Fruit fly (Drosophila melanogaster): ENCODE results near the gene CG7304.
A peak's percentile ranks its signal among the peaks of the same experiment; 100 is the strongest.

CG7304 gene

dm6 chr3L:15728195-15728594, 48.7 kb downstream of the CG7304 start, which contains the start of gene comm:
Gene comm, minus strand, starts transcription at chr3L:15728430.
- TF ChIP-seq gl (tag; optimal IDR thresholded peaks at IDR 0.05) = peak; percentile 12
- TF ChIP-seq CG9948 (tag; optimal IDR thresholded peaks at IDR 0.05) = no peak
- TF ChIP-seq Ets98B (GFP tag; IDR thresholded peaks at IDR 0.05) = 0 out of 2 replicates have a peak, but pooled peaks have one; percentile 15
- TF ChIP-seq fd96Ca (GFP tag; IDR thresholded peaks at IDR 0.05) = no peak
- peak; percentile 65 for TF ChIP-seq EcR (GFP tag; optimal IDR thresholded peaks at IDR 0.05)
- no peak for TF ChIP-seq rn (GFP tag; IDR thresholded peaks at IDR 0.05)
- TF ChIP-seq Pif1A (GFP tag; optimal IDR thresholded peaks at IDR 0.05) = no peak
- peak; percentile 39; the same call in 1 of the 2 replicates for TF ChIP-seq CG32121 (GFP tag; IDR thresholded peaks at IDR 0.05)
- TF ChIP-seq CG17806 (tag; optimal IDR thresholded peaks at IDR 0.05) = no peak

DNA sequence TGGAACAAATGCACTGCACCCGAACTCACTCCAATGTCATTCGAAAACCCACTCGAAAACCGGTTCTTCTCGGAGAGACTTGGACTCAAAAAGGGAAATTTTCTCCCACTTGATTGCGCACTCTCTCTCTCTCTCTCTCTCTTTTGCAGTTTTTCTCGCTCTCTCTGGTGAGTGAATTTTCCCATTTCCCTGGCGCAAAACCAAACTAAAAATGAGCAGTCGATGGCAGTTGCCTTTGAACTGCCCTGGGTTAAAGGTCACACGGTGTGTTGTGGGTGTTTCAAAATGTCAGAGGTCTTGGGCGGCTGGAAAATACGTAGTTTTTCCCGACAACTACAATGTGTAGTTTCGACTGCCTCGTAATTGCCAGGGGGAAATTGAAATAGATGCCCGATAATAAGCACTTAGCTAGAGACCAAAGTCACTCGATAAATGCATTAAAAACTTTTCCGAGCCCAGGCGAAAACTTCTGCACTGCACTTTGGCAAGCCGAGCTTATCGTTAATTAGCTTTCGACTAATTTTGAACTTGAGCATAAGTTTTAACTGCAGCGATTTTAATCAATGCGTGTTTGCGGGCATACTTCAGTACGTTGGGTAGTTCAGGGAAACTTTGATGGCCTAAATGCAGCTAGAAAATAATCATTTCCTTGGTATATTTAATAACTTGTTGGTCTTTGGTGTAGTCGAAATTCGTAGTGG, 49.9 kb downstream of the CG7304 start:
- TF ChIP-seq CG8159 (tag; optimal IDR thresholded peaks at IDR 0.05) (no peak), Pif1B (GFP tag; optimal IDR thresholded peaks at IDR 0.05) (peak; percentile 2), CG15710 (tag; optimal IDR thresholded peaks at IDR 0.05) (no peak), D1 (tag; optimal IDR thresholded peaks at IDR 0.05) (peak; percentile 37), Ets98B (GFP tag; IDR thresholded peaks at IDR 0.05) (peak; percentile 53; the same call in 1 of the 2 replicates)
